Fruit fly (Drosophila melanogaster): ENCODE results near the gene tara.
A peak's percentile ranks its signal among the peaks of the same experiment; 100 is the strongest.

DNA sequence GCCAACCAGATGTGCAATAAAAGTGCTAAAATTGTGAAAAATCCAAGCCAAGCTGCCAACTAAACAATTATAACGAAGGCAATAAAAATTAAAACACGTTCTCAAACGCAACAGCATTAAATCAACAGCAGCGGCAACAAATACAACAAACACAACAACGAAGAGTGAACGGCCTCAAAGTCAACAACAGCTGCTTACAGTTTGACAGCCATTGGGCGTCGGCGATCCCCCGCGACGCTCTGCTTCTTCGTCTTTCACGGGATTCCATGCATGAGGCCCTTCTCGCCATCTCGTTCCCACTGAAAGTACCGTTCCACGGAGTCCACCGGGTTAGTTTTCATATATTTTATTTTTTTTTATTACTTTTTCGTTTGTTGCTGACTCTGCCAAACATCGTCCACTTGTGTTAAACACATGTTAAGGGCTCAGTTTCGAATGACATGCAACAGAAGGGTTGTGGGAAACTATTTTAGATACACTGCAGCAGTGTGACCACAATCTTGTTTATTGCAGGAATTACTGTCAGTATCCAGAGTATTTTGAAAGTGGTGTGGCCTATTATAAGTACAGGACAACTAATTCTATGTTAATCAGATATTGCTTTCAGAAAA lies 56.7 kb downstream of the tara start:
- TF ChIP-seq tj (GFP tag; optimal IDR thresholded peaks at IDR 0.05): peak; percentile 67
- no peak for TF ChIP-seq CG1620 (GFP tag; optimal IDR thresholded peaks at IDR 0.05)
- TF ChIP-seq CG7045 (GFP tag; optimal IDR thresholded peaks at IDR 0.05): no peak
- TF ChIP-seq Crg-1 (GFP tag; optimal IDR thresholded peaks at IDR 0.05): no peak
- TF ChIP-seq toe (GFP tag; optimal IDR thresholded peaks at IDR 0.05): no peak
- TF ChIP-seq CG5204 (GFP tag; optimal IDR thresholded peaks at IDR 0.05): no peak
- no peak for TF ChIP-seq bab1 (GFP tag; optimal IDR thresholded peaks at IDR 0.05)
- peak; percentile 3 for TF ChIP-seq kay (GFP tag; ENCODE audit: borderline replicate concordance)
- TF ChIP-seq CG33017 (tag; optimal IDR thresholded peaks at IDR 0.05): no peak
- TF ChIP-seq CG12768 (GFP tag; optimal IDR thresholded peaks at IDR 0.05): no peak
- TF ChIP-seq ovo (GFP tag; optimal IDR thresholded peaks at IDR 0.05): peak; percentile 15
